Fruit fly (Drosophila melanogaster): ENCODE measurements around the gene Mur18B.

DNA sequence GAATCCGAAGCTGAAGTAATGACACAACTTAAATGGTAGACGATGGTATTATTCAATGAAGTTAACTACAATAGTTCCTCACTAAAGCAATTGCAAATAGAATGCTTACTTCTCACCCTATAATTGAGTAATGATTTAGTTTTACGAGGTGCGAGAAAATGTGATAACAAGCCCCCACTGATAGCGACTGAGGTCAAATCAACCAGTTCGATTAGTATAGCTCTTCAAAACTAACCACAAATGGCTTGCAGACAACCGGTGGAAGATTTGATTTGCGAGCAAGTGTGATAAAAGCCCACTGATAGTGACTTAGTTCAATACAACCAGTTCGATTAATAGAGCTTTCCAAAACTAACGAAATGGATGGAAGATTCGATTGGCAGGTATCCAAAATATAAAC, 26.3 kb downstream of the Mur18B start:
- TF ChIP-seq Jra (GFP tag; optimal IDR thresholded peaks at IDR 0.05) (no peak), usp (GFP tag; optimal IDR thresholded peaks at IDR 0.05) (no peak), dl (GFP tag; optimal IDR thresholded peaks at IDR 0.05; ENCODE audit: insufficient read depth in 1 of 2, partially characterized antibody in 2 of 2) (no peak), br (GFP tag; optimal IDR thresholded peaks at IDR 0.05) (no peak), pan (optimal IDR thresholded peaks at IDR 0.05) (no peak), ey (GFP tag; optimal IDR thresholded peaks at IDR 0.05) (no peak), Myc (optimal IDR thresholded peaks at IDR 0.05) (no peak), lola (GFP tag; optimal IDR thresholded peaks at IDR 0.05) (no peak), OdsH (GFP tag; optimal IDR thresholded peaks at IDR 0.05) (no peak)

Measured in whole organism, wandering third instar larva.